Fruit fly (Drosophila melanogaster) whole organism, prepupa: ENCODE results near the gene CG13102.

Experiments
- CG10631 ChIP-seq: fragments of 200-800 bp; sonication (Bioruptor generic); optimal IDR thresholded peaks from 2 replicates; lab custom pipeline; 2016; ENCODE audit warnings: missing biosample characterization, missing genetic modification characterization
- CG11762 ChIP-seq: fragments of 200-800 bp; sonication (Bioruptor generic); optimal IDR thresholded peaks from 3 replicates; lab custom pipeline; 2016; ENCODE audit warnings: missing biosample characterization, missing genetic modification characterization; ENCODE audit not compliant: insufficient read depth
- CG11902 ChIP-seq: fragments of 200-800 bp; sonication (Bioruptor generic); optimal IDR thresholded peaks from 3 replicates; lab custom pipeline; 2016; ENCODE audit warnings: missing biosample characterization, missing genetic modification characterization
- CG15336 ChIP-seq: fragments of 200-800 bp; sonication (Bioruptor generic); IDR thresholded peaks from 2 replicates; pipeline ENCODE4 v1.3.6; 2022; ENCODE audit warnings: missing biosample characterization, missing genetic modification characterization
- CG3032 ChIP-seq: fragments of 200-800 bp; optimal IDR thresholded peaks from 2 replicates; lab custom pipeline; 2019; ENCODE audit warnings: missing biosample characterization, mild to moderate bottlenecking, missing genetic modification characterization, moderate library complexity
- CG32006 ChIP-seq: fragments of 200-800 bp; sonication (Bioruptor generic); optimal IDR thresholded peaks from 3 replicates; lab custom pipeline; 2017; ENCODE audit warnings: missing biosample characterization, mild to moderate bottlenecking, missing genetic modification characterization
- CG34406 ChIP-seq: fragments of 200-800 bp; sonication (Bioruptor generic); optimal IDR thresholded peaks from 3 replicates; lab custom pipeline; 2016; ENCODE audit warnings: missing biosample characterization, missing genetic modification characterization
- CG3919 ChIP-seq: fragments of 200-800 bp; sonication (Bioruptor generic); optimal IDR thresholded peaks from 3 replicates; lab custom pipeline; 2016; ENCODE audit warnings: missing biosample characterization, missing genetic modification characterization
- CG4318 ChIP-seq: fragments of 200-800 bp; sonication (Bioruptor generic); optimal IDR thresholded peaks from 3 replicates; lab custom pipeline; 2017; ENCODE audit warnings: missing biosample characterization, mild to moderate bottlenecking, missing genetic modification characterization
- CG6163 ChIP-seq: fragments of 200-800 bp; sonication (Bioruptor generic); IDR thresholded peaks from 3 replicates; pipeline ENCODE4 v1.3.6; 2022; ENCODE audit warnings: missing biosample characterization, missing genetic modification characterization
- CG6276 ChIP-seq: fragments of 200-800 bp; sonication (Bioruptor generic); optimal IDR thresholded peaks from 2 replicates; lab custom pipeline; 2017; ENCODE audit warnings: missing biosample characterization, mild to moderate bottlenecking, missing genetic modification characterization
- CG6792 ChIP-seq: fragments of 200-800 bp; sonication (Bioruptor generic); optimal IDR thresholded peaks from 3 replicates; lab custom pipeline; 2016; ENCODE audit warnings: missing biosample characterization, missing genetic modification characterization
- CG6854 ChIP-seq: fragments of 200-800 bp; sonication (Bioruptor generic); optimal IDR thresholded peaks from 2 replicates; lab custom pipeline; 2017; ENCODE audit warnings: missing biosample characterization, mild to moderate bottlenecking, missing genetic modification characterization
- CG8119 ChIP-seq: fragments of 200-800 bp; sonication (Bioruptor generic); IDR thresholded peaks from 3 replicates; pipeline ENCODE4 v1.3.6; 2022; ENCODE audit warnings: missing biosample characterization, missing genetic modification characterization
- CG8632 ChIP-seq: fragments of 200-800 bp; sonication (Bioruptor generic); optimal IDR thresholded peaks from 3 replicates; lab custom pipeline; 2016; ENCODE audit warnings: missing biosample characterization, missing genetic modification characterization
- CG9139 ChIP-seq: fragments of 200-800 bp; sonication (Bioruptor generic); optimal IDR thresholded peaks from 3 replicates; lab custom pipeline; 2017; ENCODE audit warnings: missing biosample characterization, mild to moderate bottlenecking, missing genetic modification characterization
- Eip75B ChIP-seq: fragments of 200-800 bp; sonication (Bioruptor generic); optimal IDR thresholded peaks from 3 replicates; lab custom pipeline; 2016; ENCODE audit warnings: missing biosample characterization, missing genetic modification characterization
- Eip78C ChIP-seq: fragments of 200-800 bp; sonication (Bioruptor generic); peaks from one replicate; lab custom pipeline; 2016; ENCODE audit warnings: missing biosample characterization, missing genetic modification characterization
- Ets21C ChIP-seq: fragments of 200-800 bp; sonication (Bioruptor generic); optimal IDR thresholded peaks from 3 replicates; lab custom pipeline; 2016; ENCODE audit warnings: missing biosample characterization, missing genetic modification characterization
- Gug ChIP-seq: fragments of 200-800 bp; sonication (Bioruptor generic); IDR thresholded peaks from 2 replicates; pipeline ENCODE4 v1.3.6; 2022; ENCODE audit warnings: missing biosample characterization, missing genetic modification characterization
- Hr38 ChIP-seq: sonication (Bioruptor generic); optimal IDR thresholded peaks from 2 replicates; lab custom pipeline; 2016; ENCODE audit warnings: missing biosample characterization, missing genetic modification characterization
- Hr39 ChIP-seq: fragments of 200-800 bp; sonication (Bioruptor generic); optimal IDR thresholded peaks from 2 replicates; lab custom pipeline; 2016; ENCODE audit warnings: missing biosample characterization, missing genetic modification characterization
- Hr4 ChIP-seq: fragments of 200-800 bp; sonication (Bioruptor generic); optimal IDR thresholded peaks from 3 replicates; lab custom pipeline; 2016; ENCODE audit warnings: missing biosample characterization, missing genetic modification characterization
- Lpt ChIP-seq: fragments of 200-800 bp; sonication (Bioruptor generic); optimal IDR thresholded peaks from 3 replicates; lab custom pipeline; 2016; ENCODE audit warnings: missing biosample characterization, missing genetic modification characterization
- Met ChIP-seq: fragments of 200-800 bp; sonication (Bioruptor generic); optimal IDR thresholded peaks from 3 replicates; lab custom pipeline; 2016; ENCODE audit warnings: missing biosample characterization, missing genetic modification characterization
- OdsH ChIP-seq: fragments of 200-800 bp; sonication (Bioruptor generic); optimal IDR thresholded peaks from 3 replicates; lab custom pipeline; 2016; ENCODE audit warnings: missing biosample characterization, missing genetic modification characterization
- Sox102F ChIP-seq: fragments of 200-800 bp; sonication (Bioruptor generic); optimal IDR thresholded peaks from 2 replicates; lab custom pipeline; 2016; ENCODE audit warnings: missing biosample characterization, mild to moderate bottlenecking, missing genetic modification characterization
- Sox15 ChIP-seq: fragments of 200-800 bp; sonication (Bioruptor generic); optimal IDR thresholded peaks from 3 replicates; lab custom pipeline; 2016; ENCODE audit warnings: missing biosample characterization, missing genetic modification characterization
- achi ChIP-seq: fragments of 200-800 bp; sonication (Bioruptor generic); optimal IDR thresholded peaks from 3 replicates; lab custom pipeline; 2016; ENCODE audit warnings: missing biosample characterization, missing genetic modification characterization
- acj6 ChIP-seq: fragments of 200-800 bp; sonication (Bioruptor generic); optimal IDR thresholded peaks from 3 replicates; lab custom pipeline; 2016; ENCODE audit warnings: missing biosample characterization, missing genetic modification characterization
- cyc ChIP-seq: fragments of 200-800 bp; sonication (Bioruptor generic); optimal IDR thresholded peaks from 3 replicates; lab custom pipeline; 2016; ENCODE audit warnings: missing biosample characterization, missing genetic modification characterization
- dac ChIP-seq: fragments of 200-800 bp; sonication (Bioruptor generic); optimal IDR thresholded peaks from 2 replicates; lab custom pipeline; 2017; ENCODE audit warnings: missing biosample characterization, mild to moderate bottlenecking, missing genetic modification characterization
- dsx ChIP-seq: fragments of 200-800 bp; optimal IDR thresholded peaks from 3 replicates; lab custom pipeline; 2019; ENCODE audit warnings: missing biosample characterization, mild to moderate bottlenecking, missing genetic modification characterization, moderate library complexity; ENCODE audit not compliant: poor library complexity, severe bottlenecking
- eg ChIP-seq: fragments of 200-800 bp; sonication (Bioruptor generic); IDR thresholded peaks from 3 replicates; pipeline ENCODE4 v1.3.6; 2022; ENCODE audit warnings: missing biosample characterization, missing genetic modification characterization
- esn ChIP-seq: fragments of 200-800 bp; sonication (Bioruptor generic); optimal IDR thresholded peaks from 2 replicates; lab custom pipeline; 2016; ENCODE audit warnings: missing biosample characterization, mild to moderate bottlenecking, missing genetic modification characterization, moderate library complexity
- fd59A ChIP-seq: fragments of 200-800 bp; sonication (Bioruptor generic); optimal IDR thresholded peaks from 2 replicates; lab custom pipeline; 2017; ENCODE audit warnings: missing biosample characterization, mild to moderate bottlenecking, missing genetic modification characterization, missing genetic modification reagents
- fd85E ChIP-seq: fragments of 200-800 bp; sonication (Bioruptor generic); optimal IDR thresholded peaks from 3 replicates; lab custom pipeline; 2016; ENCODE audit warnings: missing biosample characterization, missing genetic modification characterization
- fkh ChIP-seq: fragments of 200-800 bp; sonication (Bioruptor generic); optimal IDR thresholded peaks from 3 replicates; lab custom pipeline; 2017; ENCODE audit warnings: missing biosample characterization, mild to moderate bottlenecking, missing genetic modification characterization, moderate library complexity
- net ChIP-seq: fragments of 200-800 bp; sonication (Bioruptor generic); optimal IDR thresholded peaks from 3 replicates; lab custom pipeline; 2016; ENCODE audit warnings: missing biosample characterization, missing genetic modification characterization
- pdm3 ChIP-seq: fragments of 200-800 bp; sonication (Bioruptor generic); optimal IDR thresholded peaks from 3 replicates; lab custom pipeline; 2016; ENCODE audit warnings: missing biosample characterization, missing genetic modification characterization
- spab ChIP-seq: fragments of 200-800 bp; sonication (Bioruptor generic); optimal IDR thresholded peaks from 2 replicates; lab custom pipeline; 2017; ENCODE audit warnings: missing biosample characterization, mild to moderate bottlenecking, missing genetic modification characterization, missing genetic modification reagents
- ss ChIP-seq, 2 experiments: fragments of 200-800 bp; sonication (Bioruptor generic); optimal IDR thresholded peaks; 2 replicates in 1 of 2; 3 replicates in 1 of 2; lab custom pipeline; 2017 to 2018; ENCODE audit warnings: mild to moderate bottlenecking in 2 of 2, missing biosample characterization in 2 of 2, missing genetic modification characterization in 2 of 2, moderate library complexity in 1 of 2
- svp ChIP-seq: fragments of 200-800 bp; sonication (Bioruptor generic); peaks from one replicate; lab custom pipeline; 2016; ENCODE audit warnings: missing biosample characterization, missing genetic modification characterization
- vri ChIP-seq: fragments of 200-800 bp; sonication (Bioruptor generic); optimal IDR thresholded peaks from 3 replicates; lab custom pipeline; 2016; ENCODE audit warnings: missing biosample characterization, mild to moderate bottlenecking, missing genetic modification characterization

Gene CG13102

DNA sequence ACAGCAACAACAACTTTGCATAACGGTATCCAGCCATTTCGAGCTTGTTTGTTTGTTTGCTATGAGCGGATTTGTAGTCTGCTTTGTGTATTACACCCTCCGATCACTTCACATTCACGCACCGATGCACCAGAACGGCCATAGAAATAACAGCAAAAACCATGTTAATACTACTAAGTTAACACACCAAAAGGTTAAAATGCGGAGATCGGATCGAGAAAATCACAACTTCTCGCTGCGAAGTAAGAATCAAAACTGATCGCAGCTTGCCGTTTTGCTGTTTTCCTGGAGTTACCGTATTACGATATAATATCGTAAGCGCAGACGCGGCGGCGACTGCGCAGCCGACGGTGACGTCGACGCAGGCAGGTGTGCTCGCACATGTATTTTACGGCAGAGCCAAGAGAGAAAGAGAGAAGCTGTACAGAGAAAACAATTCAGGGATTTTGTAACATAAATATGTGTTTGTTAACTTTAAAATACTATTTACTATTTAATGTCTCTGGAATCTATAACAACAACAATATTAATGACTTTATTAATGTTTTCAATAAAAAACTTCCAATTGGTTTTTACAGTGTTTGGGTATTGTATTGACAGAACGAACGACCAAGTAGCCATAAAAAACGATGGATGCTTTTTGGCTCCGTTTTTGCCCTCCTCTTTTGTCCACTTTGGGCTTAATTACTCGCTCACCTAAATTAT is 27.2 kb upstream of the CG13102 start, which contains the start of gene CG13101 (continued):
- TF ChIP-seq acj6 (GFP tag; lab: Kevin White, UChicago) (peak; percentile 95), Met (peak; percentile 96), CG6276 (GFP tag; lab: Kevin White, UChicago) (peak; percentile 93), Eip78C (GFP tag; lab: Kevin White, UChicago) (peak; percentile 99), Gug (GFP tag; lab: Robert Waterston, UW) (peak; percentile 95), svp (GFP tag; lab: Kevin White, UChicago) (peak; percentile 98), CG3032 (tag; lab: Kevin White, UChicago) (peak; percentile 93), fd59A (peak; percentile 85), CG32006 (GFP tag; lab: Kevin White, UChicago) (peak; percentile 94), CG34406 (GFP tag; lab: Kevin White, UChicago) (peak; percentile 96), eg (GFP tag; lab: Robert Waterston, UW) (peak; percentile 98), esn (GFP tag; lab: Kevin White, UChicago) (peak; percentile 98), ss (GFP tag; optimal IDR thresholded peaks at IDR 0.05; lab: Kevin White, UChicago) (peak; percentile 86 to 90), CG11902 (GFP tag; lab: Kevin White, UChicago) (peak; percentile 86), CG6792 (peak; percentile 96), fd85E (GFP tag; lab: Kevin White, UChicago) (peak; percentile 77), pdm3 (peak; percentile 96), CG8119 (GFP tag; lab: Robert Waterston, UW) (peak; percentile 98), Hr4 (GFP tag; lab: Kevin White, UChicago) (peak; percentile 83), OdsH (GFP tag; lab: Kevin White, UChicago) (peak; percentile 96), dac (GFP tag; lab: Kevin White, UChicago) (peak; percentile 57), CG8632 (GFP tag; lab: Kevin White, UChicago) (peak; percentile 95), CG15336 (GFP tag; lab: Robert Waterston, UW) (peak; percentile 98), Hr38 (GFP tag; lab: Kevin White, UChicago) (no peak), CG3919 (GFP tag; lab: Kevin White, UChicago) (peak; percentile 98), CG10631 (GFP tag; lab: Kevin White, UChicago) (peak; percentile 95), fkh (GFP tag; lab: Kevin White, UChicago) (peak; percentile 87), CG6163 (peak; percentile 96), vri (peak; percentile 95), Lpt (peak; percentile 92), CG6854 (no peak), CG11762 (peak; percentile 94), CG9139 (peak; percentile 84), spab (GFP tag; lab: Kevin White, UChicago) (peak; percentile 91), dsx (GFP tag; lab: Kevin White, UChicago) (peak; percentile 94), Ets21C (GFP tag; lab: Kevin White, UChicago) (peak; percentile 90), Hr39 (GFP tag; lab: Kevin White, UChicago) (peak; percentile 91), Sox15 (GFP tag; lab: Kevin White, UChicago) (peak; percentile 80), CG4318 (GFP tag; lab: Kevin White, UChicago) (peak; percentile 82), achi (peak; percentile 96), Eip75B (GFP tag; lab: Kevin White, UChicago) (peak; percentile 91), net (GFP tag; lab: Kevin White, UChicago) (peak; percentile 90), Sox102F (GFP tag; lab: Kevin White, UChicago) (peak; percentile 94), cyc (GFP tag; lab: Kevin White, UChicago) (peak; percentile 96)
